Fruit fly (Drosophila melanogaster): ENCODE data around the gene CG18599.

CG18599 gene

dm6 chr3R:18242089-18242955 is 25.3 kb upstream of the CG18599 start, which contains the start of the genes CG7156 and 14-3-3epsilon (continued):
- TF ChIP-seq CG2116 (GFP tag; optimal IDR thresholded peaks at IDR 0.05) (peak; percentile 88), Mad (GFP tag; optimal IDR thresholded peaks at IDR 0.05) (peak; percentile 23), pb (GFP tag; optimal IDR thresholded peaks at IDR 0.05) (no peak), tup (GFP tag; optimal IDR thresholded peaks at IDR 0.05) (no peak), CG10543 (GFP tag; optimal IDR thresholded peaks at IDR 0.05) (no peak), CG10366 (GFP tag; IDR thresholded peaks at IDR 0.05) (peak; percentile 32; the same call in 1 of the 2 replicates), dysf (GFP tag; IDR thresholded peaks at IDR 0.05) (no peak), row (GFP tag; IDR thresholded peaks at IDR 0.05) (peak; percentile 35), pros (GFP tag; optimal IDR thresholded peaks at IDR 0.05) (no peak), CG10654 (GFP tag; optimal IDR thresholded peaks at IDR 0.05) (peak; percentile 30), Gug (GFP tag; IDR thresholded peaks at IDR 0.05) (no peak), CG13424 (tag; optimal IDR thresholded peaks at IDR 0.05) (peak; percentile 26), MESR4 (GFP tag; optimal IDR thresholded peaks at IDR 0.05) (peak; percentile 88), Drgx (GFP tag; IDR thresholded peaks at IDR 0.05) (0 out of 2 replicates have a peak, but pooled peaks have one; percentile 21), Chrac-16 (GFP tag; optimal IDR thresholded peaks at IDR 0.05) (peak; percentile 49), zen (tag; optimal IDR thresholded peaks at IDR 0.05) (peak; percentile 57), sens (GFP tag) (peak; percentile 91), mld (GFP tag; IDR thresholded peaks at IDR 0.05; ENCODE audit: partially characterized antibody) (0 out of 3 replicates have a peak, but pooled peaks have one; percentile 26), CG9817 (tag; optimal IDR thresholded peaks at IDR 0.05) (no peak), Sin3A (optimal IDR thresholded peaks at IDR 0.05) (peak; percentile 98), Oaz (GFP tag; IDR thresholded peaks at IDR 0.05) (no peak), Med (GFP tag) (peak; percentile 89), zfh1 (GFP tag; IDR thresholded peaks at IDR 0.05) (0 out of 3 replicates have a peak, but pooled peaks have one; percentile 37), lab (GFP tag; optimal IDR thresholded peaks at IDR 0.05) (peak; percentile 42), chn (GFP tag; optimal IDR thresholded peaks at IDR 0.05) (peak; percentile 5), Abd-B (GFP tag; optimal IDR thresholded peaks at IDR 0.05) (peak; percentile 71), Lim3 (GFP tag; IDR thresholded peaks at IDR 0.05) (no peak), kay (GFP tag; optimal IDR thresholded peaks at IDR 0.05) (peak; percentile 8), CG12391 (tag; optimal IDR thresholded peaks at IDR 0.05) (peak; percentile 77), CG8089 (GFP tag; optimal IDR thresholded peaks at IDR 0.05) (no peak), CG30020 (tag; optimal IDR thresholded peaks at IDR 0.05) (peak; percentile 50), CG15601 (tag; optimal IDR thresholded peaks at IDR 0.05) (peak; percentile 71), CG12744 (GFP tag; optimal IDR thresholded peaks at IDR 0.05) (no peak), Bdp1 (GFP tag; optimal IDR thresholded peaks at IDR 0.05) (no peak), CG31224 (GFP tag; IDR thresholded peaks at IDR 0.05) (no peak), CG7987 (GFP tag; optimal IDR thresholded peaks at IDR 0.05) (peak; percentile 17), stc (GFP tag; IDR thresholded peaks at IDR 0.05) (no peak), CG4617 (GFP tag; optimal IDR thresholded peaks at IDR 0.05; ENCODE audit: borderline replicate concordance) (peak; percentile 40), CG17802 (tag; optimal IDR thresholded peaks at IDR 0.05) (no peak), tgo (GFP tag; IDR thresholded peaks at IDR 0.05) (peak; percentile 22; the same call in 1 of the 3 replicates), zf30C (GFP tag; optimal IDR thresholded peaks at IDR 0.05) (no peak), Dip3 (GFP tag; optimal IDR thresholded peaks at IDR 0.05) (no peak), Nf-YA (GFP tag; IDR thresholded peaks at IDR 0.05) (0 out of 2 replicates have a peak, but pooled peaks have one; percentile 5), esg (GFP tag; conservative IDR thresholded peaks at IDR 0.05) (no peak), Ets97D (GFP tag; optimal IDR thresholded peaks at IDR 0.05) (peak; percentile 81), D (optimal IDR thresholded peaks at IDR 0.05) (no peak), D (GFP tag; optimal IDR thresholded peaks at IDR 0.05) (no peak), CG10267 (tag; optimal IDR thresholded peaks at IDR 0.05) (peak; percentile 75), ap (GFP tag; IDR thresholded peaks at IDR 0.05) (peak; percentile 41; the same call in 1 of the 2 replicates), CG12942 (GFP tag; optimal IDR thresholded peaks at IDR 0.05) (peak; percentile 16)

Measured in whole organism, embryonic.